Worm (Caenorhabditis elegans) whole organism, late embryonic: Measurements from ENCODE around the gene C46C11.3.
A peak's percentile ranks its signal among the peaks of the same experiment; 100 is the strongest.

Source experiments
- C08G9.2 ChIP-seq: sonication (generic microtip); optimal IDR thresholded peaks from 2 replicates; lab custom pipeline; 2016; ENCODE audit warnings: mild to moderate bottlenecking, missing genetic modification characterization, moderate library complexity, missing compliant biosample characterization
- C38D4.7 ChIP-seq: fragments of 200-800 bp; sonication (Bioruptor generic); optimal IDR thresholded peaks from 2 replicates; lab custom pipeline; 2018; ENCODE audit warnings: mild to moderate bottlenecking, missing genetic modification characterization, moderate library complexity, missing compliant biosample characterization
- F13H6.1 ChIP-seq: sonication (generic microtip); optimal IDR thresholded peaks from 2 replicates; lab custom pipeline; 2016; ENCODE audit warnings: missing genetic modification characterization, missing compliant biosample characterization
- K09A11.1 ChIP-seq: sonication (generic microtip); optimal IDR thresholded peaks from 2 replicates; lab custom pipeline; 2017; ENCODE audit warnings: antibody characterized with exemption, mild to moderate bottlenecking, missing genetic modification characterization, missing compliant biosample characterization; ENCODE audit not compliant: insufficient read depth
- T23F11.4 ChIP-seq: fragments of 200-800 bp; sonication (Bioruptor generic); optimal IDR thresholded peaks from 2 replicates; lab custom pipeline; 2018; ENCODE audit warnings: mild to moderate bottlenecking, missing genetic modification characterization, missing compliant biosample characterization
- Y22D7AL.16 ChIP-seq: sonication (generic microtip); optimal IDR thresholded peaks from 2 replicates; lab custom pipeline; 2016; ENCODE audit warnings: missing genetic modification characterization, missing compliant biosample characterization
- ama-1 ChIP-seq: fragments of 150-350 bp; optimal IDR thresholded peaks from 2 replicates; lab custom pipeline; 2014
- ceh-14 ChIP-seq: sonication (generic microtip); optimal IDR thresholded peaks from 2 replicates; lab custom pipeline; 2016; ENCODE audit warnings: missing genotype, missing genetic modification characterization, missing compliant biosample characterization
- ceh-18 ChIP-seq: sonication (generic microtip); optimal IDR thresholded peaks from 2 replicates; lab custom pipeline; 2016; ENCODE audit warnings: missing genetic modification characterization, missing compliant biosample characterization
- ceh-19 ChIP-seq: fragments of 200-800 bp; sonication (Bioruptor generic); optimal IDR thresholded peaks from 2 replicates; lab custom pipeline; 2018; ENCODE audit warnings: mild to moderate bottlenecking, missing genetic modification characterization, missing compliant biosample characterization
- ceh-2 ChIP-seq: sonication (generic microtip); optimal IDR thresholded peaks from 2 replicates; lab custom pipeline; 2016; ENCODE audit warnings: missing genotype, missing genetic modification characterization, missing compliant biosample characterization
- ceh-22 ChIP-seq: sonication (generic microtip); optimal IDR thresholded peaks from 2 replicates; lab custom pipeline; 2017; ENCODE audit warnings: missing biosample characterization, missing genetic modification characterization
- ceh-24 ChIP-seq: sonication (generic microtip); optimal IDR thresholded peaks from 2 replicates; lab custom pipeline; 2016; ENCODE audit warnings: mild to moderate bottlenecking, missing genetic modification characterization, missing compliant biosample characterization
- ceh-30 ChIP-seq: fragments of 150-350 bp; optimal IDR thresholded peaks from 2 replicates; lab custom pipeline; 2014; ENCODE audit warnings: missing biosample characterization, missing genetic modification characterization
- ceh-34 ChIP-seq: sonication (generic microtip); optimal IDR thresholded peaks from 2 replicates; lab custom pipeline; 2016; ENCODE audit warnings: mild to moderate bottlenecking, missing genetic modification characterization, missing compliant biosample characterization
- ceh-45 ChIP-seq: fragments of 200-800 bp; sonication (Bioruptor generic); IDR thresholded peaks from 2 replicates; pipeline ENCODE4 v1.3.6; 2022; ENCODE audit warnings: missing genetic modification reagents, missing genetic modification characterization, missing compliant biosample characterization
- ceh-48 ChIP-seq: sonication (generic microtip); optimal IDR thresholded peaks from 2 replicates; lab custom pipeline; 2016; ENCODE audit warnings: missing genetic modification characterization, inconsistent platforms, missing compliant biosample characterization
- ceh-6 ChIP-seq: fragments of 200-800 bp; sonication (Bioruptor generic); optimal IDR thresholded peaks from 2 replicates; lab custom pipeline; 2018; ENCODE audit warnings: mild to moderate bottlenecking, missing genetic modification characterization, missing compliant biosample characterization
- che-1 ChIP-seq: sonication (generic microtip); optimal IDR thresholded peaks from 2 replicates; lab custom pipeline; 2016; ENCODE audit warnings: mild to moderate bottlenecking, missing genetic modification characterization, missing compliant biosample characterization
- elt-2 ChIP-seq: sonication (generic microtip); optimal IDR thresholded peaks from 2 replicates; lab custom pipeline; 2016; ENCODE audit warnings: missing genetic modification reagents, missing genetic modification characterization, missing compliant biosample characterization
- ets-4 ChIP-seq: sonication (generic microtip); optimal IDR thresholded peaks from 2 replicates; lab custom pipeline; 2016; ENCODE audit warnings: missing genetic modification characterization, missing compliant biosample characterization
- eyg-1 ChIP-seq: sonication (generic microtip); optimal IDR thresholded peaks from 2 replicates; lab custom pipeline; 2016; ENCODE audit warnings: missing genotype, missing genetic modification characterization, missing compliant biosample characterization
- fax-1 ChIP-seq: sonication (generic microtip); optimal IDR thresholded peaks from 2 replicates; lab custom pipeline; 2016; ENCODE audit warnings: missing genotype, missing genetic modification characterization, missing compliant biosample characterization
- fkh-6 ChIP-seq: sonication (generic microtip); optimal IDR thresholded peaks from 2 replicates; lab custom pipeline; 2016; ENCODE audit warnings: missing genetic modification characterization, missing compliant biosample characterization
- gmeb-2 ChIP-seq: sonication (generic microtip); optimal IDR thresholded peaks from 2 replicates; lab custom pipeline; 2016; ENCODE audit warnings: missing genetic modification characterization, inconsistent platforms, missing compliant biosample characterization
- hlh-15 ChIP-seq: sonication (generic microtip); optimal IDR thresholded peaks from 2 replicates; lab custom pipeline; 2016; ENCODE audit warnings: missing genetic modification characterization, missing compliant biosample characterization
- hlh-30 ChIP-seq: sonication (generic microtip); optimal IDR thresholded peaks from 2 replicates; lab custom pipeline; 2017; ENCODE audit warnings: antibody characterized with exemption, missing genetic modification characterization, missing compliant biosample characterization; ENCODE audit not compliant: insufficient read depth
- hlh-6 ChIP-seq: sonication (generic microtip); optimal IDR thresholded peaks from 2 replicates; lab custom pipeline; 2016; ENCODE audit warnings: missing genotype, missing genetic modification characterization, missing compliant biosample characterization
- lim-6 ChIP-seq: sonication (generic microtip); optimal IDR thresholded peaks from 2 replicates; lab custom pipeline; 2016; ENCODE audit warnings: missing genetic modification characterization, missing compliant biosample characterization
- lin-11 ChIP-seq: fragments of 200-800 bp; sonication (Bioruptor generic); optimal IDR thresholded peaks from 2 replicates; lab custom pipeline; 2018; ENCODE audit warnings: mild to moderate bottlenecking, missing genetic modification characterization, missing compliant biosample characterization
- madf-2 ChIP-seq: sonication (generic microtip); optimal IDR thresholded peaks from 2 replicates; lab custom pipeline; 2017; ENCODE audit warnings: missing genetic modification characterization, missing compliant biosample characterization
- nfya-1 ChIP-seq: sonication (generic microtip); optimal IDR thresholded peaks from 2 replicates; lab custom pipeline; 2017; ENCODE audit warnings: missing genetic modification characterization, mild to moderate bottlenecking, missing compliant biosample characterization, antibody characterized with exemption, moderate library complexity
- nhr-11 ChIP-seq: fragments of 150-350 bp; optimal IDR thresholded peaks from 2 replicates; lab custom pipeline; 2014; ENCODE audit warnings: missing biosample characterization, missing genetic modification characterization
- nhr-232 ChIP-seq: sonication (generic microtip); optimal IDR thresholded peaks from 2 replicates; lab custom pipeline; 2016; ENCODE audit warnings: missing genetic modification characterization, missing compliant biosample characterization
- npax-4 ChIP-seq: sonication (generic microtip); optimal IDR thresholded peaks from 2 replicates; lab custom pipeline; 2016; ENCODE audit warnings: missing genetic modification characterization, missing compliant biosample characterization
- odd-2 ChIP-seq: sonication (generic microtip); optimal IDR thresholded peaks from 2 replicates; lab custom pipeline; 2017; ENCODE audit warnings: antibody characterized with exemption, mild to moderate bottlenecking, missing genetic modification characterization, missing compliant biosample characterization
- pag-3 ChIP-seq: sonication (generic microtip); optimal IDR thresholded peaks from 2 replicates; lab custom pipeline; 2016; ENCODE audit warnings: missing compliant biosample characterization, missing genetic modification characterization, borderline replicate concordance
- pat-9 ChIP-seq: fragments of 200-800 bp; sonication (Bioruptor generic); optimal IDR thresholded peaks from 2 replicates; lab custom pipeline; 2018; ENCODE audit warnings: mild to moderate bottlenecking, missing genetic modification characterization, moderate library complexity, missing compliant biosample characterization
- pax-1 ChIP-seq: fragments of 150-350 bp; optimal IDR thresholded peaks from 2 replicates; lab custom pipeline; 2014; ENCODE audit warnings: missing biosample characterization, missing genetic modification characterization
- pha-4 ChIP-seq: fragments of 150-350 bp; optimal IDR thresholded peaks from 2 replicates; lab custom pipeline; 2018; ENCODE audit warnings: missing biosample characterization, missing genetic modification reagents, missing genetic modification characterization
- pqm-1 ChIP-seq: sonication (generic microtip); optimal IDR thresholded peaks from 2 replicates; lab custom pipeline; 2016; ENCODE audit warnings: missing genetic modification characterization, missing compliant biosample characterization
- pros-1 ChIP-seq: fragments of 150-350 bp; optimal IDR thresholded peaks from 2 replicates; lab custom pipeline; 2014; ENCODE audit warnings: missing biosample characterization, missing genetic modification reagents, missing genetic modification characterization
- ref-2 ChIP-seq: sonication (generic microtip); optimal IDR thresholded peaks from 2 replicates; lab custom pipeline; 2016; ENCODE audit warnings: missing genetic modification characterization, missing compliant biosample characterization
- rnt-1 ChIP-seq: sonication (generic microtip); optimal IDR thresholded peaks from 2 replicates; lab custom pipeline; 2016; ENCODE audit warnings: missing genetic modification characterization, missing compliant biosample characterization
- sdc-2 ChIP-seq: sonication (generic microtip); optimal IDR thresholded peaks from 2 replicates; lab custom pipeline; 2016; ENCODE audit warnings: missing genotype, missing genetic modification characterization, missing compliant biosample characterization
- sox-2 ChIP-seq: fragments of 200-800 bp; sonication (Bioruptor generic); IDR thresholded peaks from 2 replicates; pipeline ENCODE4 v1.3.6; 2022; ENCODE audit warnings: missing genetic modification reagents, missing genetic modification characterization, missing compliant biosample characterization
- syd-9 ChIP-seq: sonication (generic microtip); optimal IDR thresholded peaks from 2 replicates; lab custom pipeline; 2016; ENCODE audit warnings: mild to moderate bottlenecking, missing genetic modification characterization, moderate library complexity, missing compliant biosample characterization
- tbx-2 ChIP-seq: sonication (generic microtip); optimal IDR thresholded peaks from 2 replicates; lab custom pipeline; 2016; ENCODE audit warnings: missing genetic modification characterization, missing compliant biosample characterization
- ttx-3 ChIP-seq: sonication (generic microtip); optimal IDR thresholded peaks from 2 replicates; lab custom pipeline; 2016; ENCODE audit warnings: missing genetic modification reagents, missing genetic modification characterization, missing compliant biosample characterization
- unc-3 ChIP-seq, 2 experiments: fragments of 200-800 bp in 1 of 2; sonication (Bioruptor generic) in 1 of 2; sonication (generic microtip) in 1 of 2; conservative IDR thresholded peaks in 1 of 2; optimal IDR thresholded peaks in 1 of 2; 2 replicates each; pipeline versions ENCODE4 v1.3.6 to Lab custom; 2016 to 2022; ENCODE audit warnings: missing compliant biosample characterization in 2 of 2, missing genetic modification characterization in 2 of 2, missing genetic modification reagents in 1 of 2
- unc-42 ChIP-seq: sonication (generic microtip); optimal IDR thresholded peaks from 2 replicates; lab custom pipeline; 2016; ENCODE audit warnings: missing genotype, missing genetic modification characterization, missing compliant biosample characterization
- unc-55 ChIP-seq: sonication (generic microtip); optimal IDR thresholded peaks from 2 replicates; lab custom pipeline; 2017; ENCODE audit warnings: missing biosample characterization, missing genetic modification reagents, missing genetic modification characterization
- unc-86 ChIP-seq: sonication (generic microtip); optimal IDR thresholded peaks from 2 replicates; lab custom pipeline; 2016; ENCODE audit warnings: missing genetic modification characterization, missing compliant biosample characterization
- ztf-16 ChIP-seq: sonication (generic microtip); optimal IDR thresholded peaks from 2 replicates; lab custom pipeline; 2017; ENCODE audit warnings: missing genetic modification characterization, missing compliant biosample characterization

The C46C11.3 gene

DNA sequence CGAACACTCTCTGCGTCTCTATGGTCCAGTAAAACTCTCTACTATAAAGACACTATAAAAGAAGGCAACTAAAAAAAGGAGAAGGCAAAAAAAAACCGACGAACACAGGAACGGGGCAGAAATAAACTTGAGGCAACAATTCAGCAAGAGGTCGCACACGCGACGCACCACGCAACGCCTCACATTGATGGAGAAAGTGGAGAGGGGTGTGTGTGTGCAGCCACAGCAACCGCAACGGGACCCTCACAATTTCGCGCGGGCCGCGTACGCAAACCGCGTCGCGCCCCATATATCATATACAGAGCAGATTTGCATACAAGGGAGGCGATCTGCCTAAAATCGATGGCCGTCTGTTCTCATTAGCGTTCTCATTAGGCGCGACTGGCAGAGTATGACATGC is 5.3 kb upstream of the C46C11.3 start:
- TF ChIP-seq ztf-16, result no peak
- peak; percentile 22 for TF ChIP-seq ceh-18 (tag; lab: Kevin White, UChicago)
- TF ChIP-seq ceh-14 (tag; lab: Kevin White, UChicago), result peak; percentile 38
- peak; percentile 18 for TF ChIP-seq fax-1 (tag; lab: Kevin White, UChicago)
- no peak for TF ChIP-seq lim-6
- TF ChIP-seq ceh-24 (tag; lab: Kevin White, UChicago), result no peak
- TF ChIP-seq ttx-3 (tag; lab: Kevin White, UChicago), result peak; percentile 55
- no peak for TF ChIP-seq K09A11.1
- TF ChIP-seq Y22D7AL.16 (tag; lab: Kevin White, UChicago), result no peak
- peak; percentile 63 for TF ChIP-seq ceh-48 (tag; lab: Kevin White, UChicago)
- no peak for TF ChIP-seq ceh-45
- no peak for TF ChIP-seq unc-86 (tag; lab: Kevin White, UChicago)
- TF ChIP-seq pha-4 (tag; lab: Kevin White, UChicago), result no peak
- no peak for TF ChIP-seq syd-9 (tag; lab: Kevin White, UChicago)
- TF ChIP-seq F13H6.1, result no peak
- TF ChIP-seq ama-1 (lab: Kevin White, UChicago), result no peak
- peak; percentile 60 for TF ChIP-seq rnt-1 (tag; lab: Kevin White, UChicago)
- TF ChIP-seq ceh-22, result no peak
- no peak for TF ChIP-seq ets-4 (tag; lab: Kevin White, UChicago)
- TF ChIP-seq madf-2, result no peak
- TF ChIP-seq che-1 (tag; lab: Kevin White, UChicago), result peak; percentile 32
- no peak for TF ChIP-seq npax-4
- no peak for TF ChIP-seq odd-2 (tag; lab: Kevin White, UChicago)
- peak; percentile 41 for TF ChIP-seq T23F11.4
- TF ChIP-seq nhr-11 (tag; lab: Kevin White, UChicago), result no peak
- TF ChIP-seq pros-1 (tag; lab: Kevin White, UChicago), result no peak
- peak; percentile 70 for TF ChIP-seq hlh-6 (tag; lab: Kevin White, UChicago)
- no peak for TF ChIP-seq ceh-30 (tag; lab: Kevin White, UChicago)
- no peak for TF ChIP-seq unc-3 (GFP tag; conservative IDR thresholded peaks at IDR 0.05; lab: Robert Waterston, UW)
- TF ChIP-seq unc-3 (tag; optimal IDR thresholded peaks at IDR 0.05; lab: Kevin White, UChicago), result peak; percentile 9
- TF ChIP-seq unc-55 (GFP tag; lab: Kevin White, UChicago), result peak; percentile 54
- TF ChIP-seq fkh-6, result peak; percentile 7
- no peak for TF ChIP-seq pax-1
- peak; percentile 53 for TF ChIP-seq unc-42 (tag; lab: Kevin White, UChicago)
- no peak for TF ChIP-seq gmeb-2 (tag; lab: Kevin White, UChicago)
- TF ChIP-seq hlh-15 (tag; lab: Kevin White, UChicago), result no peak
- peak; percentile 89 for TF ChIP-seq tbx-2
- TF ChIP-seq ref-2 (tag; lab: Kevin White, UChicago), result peak; percentile 49
- TF ChIP-seq C08G9.2 (tag; lab: Kevin White, UChicago), result peak; percentile 38
- TF ChIP-seq nhr-232, result peak; percentile 2
- TF ChIP-seq pat-9 (tag; lab: Kevin White, UChicago), result no peak
- TF ChIP-seq pag-3 (tag; lab: Kevin White, UChicago), result no peak
- TF ChIP-seq lin-11 (tag; lab: Kevin White, UChicago), result no peak
- TF ChIP-seq ceh-34 (tag; lab: Kevin White, UChicago), result peak; percentile 81
- no peak for TF ChIP-seq pqm-1
- no peak for TF ChIP-seq elt-2
- TF ChIP-seq ceh-6 (GFP tag; lab: Kevin White, UChicago), result no peak
- no peak for TF ChIP-seq C38D4.7 (GFP tag; lab: Kevin White, UChicago)
- TF ChIP-seq ceh-19 (GFP tag; lab: Kevin White, UChicago), result peak; percentile 47
- TF ChIP-seq ceh-2 (tag; lab: Kevin White, UChicago), result no peak
- TF ChIP-seq sdc-2 (tag; lab: Kevin White, UChicago), result peak; percentile 61
- TF ChIP-seq sox-2, result no peak
- TF ChIP-seq eyg-1 (tag; lab: Kevin White, UChicago), result peak; percentile 38
- TF ChIP-seq hlh-30 (tag; lab: Kevin White, UChicago), result peak; percentile 3
- TF ChIP-seq nfya-1, result no peak
